Worm (Caenorhabditis elegans) whole organism, young adult: ENCODE results near the gene sri-47.
"Not testable (repeated sequence)": the region's sequence is repeated elsewhere in the genome, so short reads cannot be mapped to it uniquely, and the experiment has no call there.

Source experiments
- B0261.1 ChIP-seq: sonication (generic microtip); optimal IDR thresholded peaks from 2 replicates; lab custom pipeline; 2016; ENCODE audit warnings: mild to moderate bottlenecking, missing genetic modification characterization, moderate library complexity, missing compliant biosample characterization
- F37B4.10 ChIP-seq: fragments of 200-800 bp; sonication (Bioruptor generic); IDR thresholded peaks from 2 replicates; pipeline ENCODE4 v1.3.6; 2022; ENCODE audit warnings: missing genetic modification characterization, missing compliant biosample characterization
- F52B5.7 ChIP-seq: sonication (generic microtip); optimal IDR thresholded peaks from 2 replicates; lab custom pipeline; 2016; ENCODE audit warnings: mild to moderate bottlenecking, missing genetic modification characterization, missing compliant biosample characterization
- K12H6.12 ChIP-seq: fragments of 200-800 bp; sonication (Bioruptor generic); optimal IDR thresholded peaks from 2 replicates; lab custom pipeline; 2018; ENCODE audit warnings: mild to moderate bottlenecking, missing genetic modification characterization, missing compliant biosample characterization
- Y56A3A.18 ChIP-seq: fragments of 200-800 bp; sonication (Bioruptor generic); IDR thresholded peaks from 2 replicates; pipeline ENCODE4 v1.3.6; 2022; ENCODE audit warnings: missing genetic modification reagents, missing genetic modification characterization, missing compliant biosample characterization
- Y95B8A.8 ChIP-seq: fragments of 200-800 bp; sonication (Bioruptor generic); IDR thresholded peaks from 2 replicates; pipeline ENCODE4 v1.3.6; 2022; ENCODE audit warnings: missing genetic modification reagents, missing genetic modification characterization, missing compliant biosample characterization
- athp-1 ChIP-seq: sonication (generic microtip); optimal IDR thresholded peaks from 2 replicates; lab custom pipeline; 2017; ENCODE audit warnings: mild to moderate bottlenecking, missing genetic modification characterization, missing compliant biosample characterization
- bed-2 ChIP-seq: fragments of 200-800 bp; sonication (Bioruptor generic); IDR thresholded peaks from 2 replicates; pipeline ENCODE4 v1.3.6; 2022; ENCODE audit warnings: missing genetic modification reagents, missing genetic modification characterization, missing compliant biosample characterization
- ceh-100 ChIP-seq: fragments of 200-800 bp; sonication (Bioruptor generic); IDR thresholded peaks from 2 replicates; pipeline ENCODE4 v1.3.6; 2022; ENCODE audit warnings: missing genetic modification reagents, missing genetic modification characterization, missing compliant biosample characterization
- ceh-91 ChIP-seq: fragments of 200-800 bp; sonication (Bioruptor generic); IDR thresholded peaks from 2 replicates; pipeline ENCODE4 v1.3.6; 2022; ENCODE audit warnings: missing genetic modification reagents, missing genetic modification characterization, missing compliant biosample characterization
- chd-7 ChIP-seq: sonication (generic microtip); optimal IDR thresholded peaks from 2 replicates; lab custom pipeline; 2016; ENCODE audit warnings: mild to moderate bottlenecking, missing genetic modification characterization, moderate library complexity, missing compliant biosample characterization
- die-1 ChIP-seq: sonication (generic microtip); optimal IDR thresholded peaks from 2 replicates; lab custom pipeline; 2016; ENCODE audit warnings: missing genotype, mild to moderate bottlenecking, missing genetic modification characterization, missing compliant biosample characterization
- dox-1 ChIP-seq: fragments of 200-800 bp; sonication (Bioruptor generic); IDR thresholded peaks from 2 replicates; pipeline ENCODE4 v1.3.6; 2022; ENCODE audit warnings: missing genetic modification reagents, missing genetic modification characterization, missing compliant biosample characterization
- egrh-3 ChIP-seq: fragments of 200-800 bp; sonication (Bioruptor generic); IDR thresholded peaks from 2 replicates; pipeline ENCODE4 v1.3.6; 2022; ENCODE audit warnings: missing genetic modification reagents, missing genetic modification characterization, missing compliant biosample characterization
- ets-4 ChIP-seq: fragments of 200-800 bp; sonication (Bioruptor generic); optimal IDR thresholded peaks from 2 replicates; lab custom pipeline; 2018; ENCODE audit warnings: mild to moderate bottlenecking, missing genetic modification characterization, missing compliant biosample characterization
- hmg-20 ChIP-seq: fragments of 200-800 bp; sonication (Bioruptor generic); IDR thresholded peaks from 2 replicates; pipeline ENCODE4 v1.3.6; 2022; ENCODE audit warnings: missing genetic modification reagents, missing genetic modification characterization, missing compliant biosample characterization
- lin-26 ChIP-seq: fragments of 200-800 bp; sonication (Bioruptor generic); IDR thresholded peaks from 2 replicates; pipeline ENCODE4 v1.3.6; 2022; ENCODE audit warnings: missing genetic modification reagents, missing genetic modification characterization, missing compliant biosample characterization
- lin-35 ChIP-seq, 3 experiments: fragments of 150-350 bp in 2 of 3; sonication (generic microtip) in 1 of 3; optimal IDR thresholded peaks; 2 replicates each; lab custom pipeline; 2014 to 2018; ENCODE audit warnings: missing biosample characterization in 3 of 3, missing genetic modification characterization in 3 of 3, missing genetic modification reagents in 3 of 3
- mel-28 ChIP-seq: sonication (generic microtip); optimal IDR thresholded peaks from 2 replicates; lab custom pipeline; 2016; ENCODE audit warnings: borderline replicate concordance, mild to moderate bottlenecking, missing genetic modification characterization, missing compliant biosample characterization
- nfya-2 ChIP-seq: fragments of 200-800 bp; sonication (Bioruptor generic); IDR thresholded peaks from 2 replicates; pipeline ENCODE4 v1.3.6; 2022; ENCODE audit warnings: missing genetic modification reagents, missing genetic modification characterization, missing compliant biosample characterization
- nhr-179 ChIP-seq: sonication (generic microtip); optimal IDR thresholded peaks from 2 replicates; lab custom pipeline; 2016; ENCODE audit warnings: mild to moderate bottlenecking, missing genetic modification characterization, missing compliant biosample characterization
- sdz-38 ChIP-seq: sonication (generic microtip); optimal IDR thresholded peaks from 2 replicates; lab custom pipeline; 2016; ENCODE audit warnings: missing genotype, missing genetic modification characterization, missing compliant biosample characterization
- snpc-1.3 ChIP-seq: sonication (generic microtip); optimal IDR thresholded peaks from 2 replicates; lab custom pipeline; 2017; ENCODE audit warnings: missing genetic modification characterization, mild to moderate bottlenecking, missing compliant biosample characterization, antibody characterized with exemption, moderate library complexity, missing genotype, missing genetic modification reagents; ENCODE audit not compliant: insufficient read depth
- somi-1 ChIP-seq: fragments of 200-800 bp; sonication (Bioruptor generic); optimal IDR thresholded peaks from 2 replicates; lab custom pipeline; 2018; ENCODE audit warnings: mild to moderate bottlenecking, missing genetic modification characterization, missing compliant biosample characterization
- sptf-2 ChIP-seq: fragments of 200-800 bp; sonication (Bioruptor generic); optimal IDR thresholded peaks from 2 replicates; lab custom pipeline; 2018; ENCODE audit warnings: mild to moderate bottlenecking, missing genetic modification characterization, missing compliant biosample characterization
- tbp1 ChIP-seq: fragments of 200-800 bp; sonication (Bioruptor generic); optimal IDR thresholded peaks from 2 replicates; lab custom pipeline; 2018; ENCODE audit warnings: mild to moderate bottlenecking, missing genetic modification characterization, missing compliant biosample characterization
- unc-130 ChIP-seq: sonication (generic microtip); optimal IDR thresholded peaks from 2 replicates; lab custom pipeline; 2016; ENCODE audit warnings: missing genetic modification reagents, missing genetic modification characterization, missing compliant biosample characterization
- zfh-2 ChIP-seq: fragments of 200-800 bp; sonication (Bioruptor generic); conservative IDR thresholded peaks from 2 replicates; pipeline ENCODE4 v1.3.6; 2022; ENCODE audit warnings: missing genetic modification reagents, missing genetic modification characterization, missing compliant biosample characterization
- ztf-18 ChIP-seq: sonication (generic microtip); optimal IDR thresholded peaks from 2 replicates; lab custom pipeline; 2016; ENCODE audit warnings: missing genotype, mild to moderate bottlenecking, missing genetic modification characterization, missing compliant biosample characterization
- ztf-28 ChIP-seq: fragments of 200-800 bp; sonication (Bioruptor generic); IDR thresholded peaks from 2 replicates; pipeline ENCODE4 v1.3.6; 2022; ENCODE audit warnings: missing genetic modification reagents, missing genetic modification characterization, missing compliant biosample characterization

The sri-47 gene

ce11 chrII:2619148-2619547 is 37.6 kb upstream of the sri-47 start, which contains the start of gene msrp-6:
Gene msrp-6, plus strand, starts transcription at chrII:2619448.
- not testable (repeated sequence) for TF ChIP-seq athp-1 (tag; lab: Kevin White, UChicago); ets-4 (GFP tag; lab: Kevin White, UChicago); ztf-18 (tag; lab: Kevin White, UChicago)

- no peak for TF ChIP-seq hmg-20 (GFP tag; lab: Robert Waterston, UW)
- no peak for TF ChIP-seq ztf-28
- no peak for TF ChIP-seq K12H6.12 (tag; lab: Kevin White, UChicago)
- TF ChIP-seq die-1 (tag; lab: Kevin White, UChicago): no peak
- TF ChIP-seq lin-35 (GFP tag; optimal IDR thresholded peaks at IDR 0.05; lab: Kevin White, UChicago): no peak
- TF ChIP-seq nhr-179 (tag; lab: Kevin White, UChicago): no peak
- TF ChIP-seq F52B5.7 (tag; lab: Kevin White, UChicago): no peak
- TF ChIP-seq, all 124 proteins: peak for 0
Measured at ce11 chrII:2622480-2622879, 34.2 kb upstream of the sri-47 start, which contains the start of gene D2062.5. Gene D2062.5, plus strand, starts transcription at chrII:2622780.

- not testable (repeated sequence) for TF ChIP-seq Y95B8A.8, ceh-100, bed-2 (GFP tag; lab: Robert Waterston, UW)
Measured at ce11 chrII:2622936-2623452, 33.7 kb upstream of the sri-47 start, which contains the start of gene D2062.4. Gene D2062.4, plus strand, starts transcription at chrII:2623402.

ce11 chrII:2624792-2625191 is 31.9 kb upstream of the sri-47 start, which contains the start of gene lgc-28:
Gene lgc-28, plus strand, starts transcription at chrII:2625092.
- TF ChIP-seq sdz-38 (tag; lab: Kevin White, UChicago) (no peak), mel-28 (tag; lab: Kevin White, UChicago) (no peak), athp-1 (tag; lab: Kevin White, UChicago) (no peak), B0261.1 (tag; lab: Kevin White, UChicago) (no peak), lin-26 (no peak), sptf-2 (no peak), Y56A3A.18 (GFP tag; lab: Robert Waterston, UW) (no peak), snpc-1.3 (tag; lab: Kevin White, UChicago) (no peak), nfya-2 (GFP tag; lab: Robert Waterston, UW) (no peak), unc-130 (GFP tag; lab: Kevin White, UChicago) (no peak), tbp1 (GFP tag; lab: Kevin White, UChicago) (no peak), somi-1 (GFP tag; lab: Kevin White, UChicago) (no peak), ceh-91 (GFP tag; lab: Robert Waterston, UW) (no peak)

- TF ChIP-seq F37B4.10 (GFP tag; lab: Robert Waterston, UW) (no peak), zfh-2 (GFP tag; lab: Robert Waterston, UW) (peak; percentile 91), dox-1 (GFP tag; lab: Robert Waterston, UW) (0 out of 2 replicates have a peak, but pooled peaks have one; percentile 26), egrh-3 (GFP tag; lab: Robert Waterston, UW) (peak; percentile 87; the same call in 1 of the 2 replicates), chd-7 (tag; lab: Kevin White, UChicago) (peak; percentile 4)
Measured at ce11 chrII:2627154-2627799, 29.4 kb upstream of the sri-47 start, which contains the start of gene sri-71. Gene sri-71, plus strand, starts transcription at chrII:2627749.
